Worm (Caenorhabditis elegans) whole organism, mixed stage, embryonic: ENCODE data around the gene H37A05.4.

Source experiments
- M03D4.4 ChIP-seq: sonication (generic microtip); optimal IDR thresholded peaks from 2 replicates; lab custom pipeline; 2017; ENCODE audit warnings: mild to moderate bottlenecking, missing genetic modification characterization, missing compliant biosample characterization
- bed-3 ChIP-seq: fragments of 200-800 bp; sonication (Bioruptor generic); optimal IDR thresholded peaks from 3 replicates; lab custom pipeline; 2018; ENCODE audit warnings: mild to moderate bottlenecking, missing genetic modification characterization, moderate library complexity, missing compliant biosample characterization
- blmp-1 ChIP-seq: fragments of 150-350 bp; optimal IDR thresholded peaks from 2 replicates; lab custom pipeline; 2014; ENCODE audit warnings: missing biosample characterization, missing genetic modification characterization
- ceh-39 ChIP-seq: fragments of 150-350 bp; optimal IDR thresholded peaks from 2 replicates; lab custom pipeline; 2014; ENCODE audit warnings: missing biosample characterization, missing genetic modification characterization
- ceh-43 ChIP-seq: fragments of 200-800 bp; sonication (Bioruptor generic); optimal IDR thresholded peaks from 2 replicates; lab custom pipeline; 2018; ENCODE audit warnings: mild to moderate bottlenecking, missing genetic modification characterization, moderate library complexity, missing compliant biosample characterization
- ceh-83 ChIP-seq: fragments of 200-800 bp; sonication (Bioruptor generic); optimal IDR thresholded peaks from 2 replicates; lab custom pipeline; 2018; ENCODE audit warnings: mild to moderate bottlenecking, missing genetic modification characterization, missing compliant biosample characterization
- ces-1 ChIP-seq: fragments of 150-350 bp; optimal IDR thresholded peaks from 2 replicates; lab custom pipeline; 2014; ENCODE audit warnings: missing biosample characterization, missing genetic modification reagents, missing genetic modification characterization
- drap-1 ChIP-seq: fragments of 200-800 bp; sonication (Bioruptor generic); optimal IDR thresholded peaks from 3 replicates; lab custom pipeline; 2018; ENCODE audit warnings: mild to moderate bottlenecking, missing genetic modification characterization, missing compliant biosample characterization
- elt-3 ChIP-seq: fragments of 150-350 bp; optimal IDR thresholded peaks from 2 replicates; lab custom pipeline; 2014; ENCODE audit warnings: missing biosample characterization, missing genetic modification characterization
- ham-2 ChIP-seq: fragments of 200-800 bp; sonication (Bioruptor generic); optimal IDR thresholded peaks from 2 replicates; lab custom pipeline; 2018; ENCODE audit warnings: mild to moderate bottlenecking, missing genetic modification characterization, missing compliant biosample characterization
- hlh-1 ChIP-seq: fragments of 150-350 bp; optimal IDR thresholded peaks from 2 replicates; lab custom pipeline; 2014; ENCODE audit warnings: missing biosample characterization, missing genetic modification reagents, missing genetic modification characterization
- lin-13 ChIP-seq: fragments of 150-350 bp; optimal IDR thresholded peaks from 2 replicates; lab custom pipeline; 2014; ENCODE audit warnings: missing biosample characterization, missing genetic modification characterization
- lin-32 ChIP-seq: fragments of 200-800 bp; sonication (Bioruptor generic); optimal IDR thresholded peaks from 2 replicates; lab custom pipeline; 2018; ENCODE audit warnings: mild to moderate bottlenecking, missing genetic modification characterization, missing compliant biosample characterization
- lsy-2 ChIP-seq: fragments of 150-350 bp; optimal IDR thresholded peaks from 2 replicates; lab custom pipeline; 2014; ENCODE audit warnings: missing biosample characterization, missing genetic modification characterization
- mep-1 ChIP-seq: fragments of 150-350 bp; optimal IDR thresholded peaks from 2 replicates; lab custom pipeline; 2017; ENCODE audit warnings: missing biosample characterization, missing genetic modification reagents, missing genetic modification characterization, inconsistent platforms
- mls-2 ChIP-seq: sonication (generic microtip); optimal IDR thresholded peaks from 2 replicates; lab custom pipeline; 2016; ENCODE audit warnings: mild to moderate bottlenecking, missing genetic modification characterization, moderate library complexity, missing compliant biosample characterization
- nhr-76 ChIP-seq: sonication (generic microtip); optimal IDR thresholded peaks from 2 replicates; lab custom pipeline; 2017; ENCODE audit warnings: missing biosample characterization, missing genetic modification characterization
- pha-4 ChIP-seq: fragments of 150-350 bp; optimal IDR thresholded peaks from 2 replicates; lab custom pipeline; 2018; ENCODE audit warnings: missing biosample characterization, missing genetic modification reagents, missing genetic modification characterization
- sem-2 ChIP-seq: fragments of 200-800 bp; sonication (Bioruptor generic); optimal IDR thresholded peaks from 2 replicates; lab custom pipeline; 2018; ENCODE audit warnings: mild to moderate bottlenecking, missing genetic modification characterization, missing compliant biosample characterization
- snpc-4 ChIP-seq: fragments of 150-350 bp; optimal IDR thresholded peaks from 2 replicates; lab custom pipeline; 2014; ENCODE audit warnings: missing biosample characterization, missing genetic modification characterization
- tbx-8 ChIP-seq: fragments of 200-800 bp; sonication (Bioruptor generic); optimal IDR thresholded peaks from 2 replicates; lab custom pipeline; 2018; ENCODE audit warnings: mild to moderate bottlenecking, missing genetic modification characterization, moderate library complexity, missing compliant biosample characterization
- unc-120 ChIP-seq: sonication (generic microtip); optimal IDR thresholded peaks from 2 replicates; lab custom pipeline; 2017; ENCODE audit warnings: missing genetic modification characterization, missing compliant biosample characterization; ENCODE audit not compliant: poor library complexity, severe bottlenecking
- unc-62 ChIP-seq: fragments of 150-350 bp; optimal IDR thresholded peaks from 2 replicates; lab custom pipeline; 2014; ENCODE audit warnings: missing biosample characterization, missing genetic modification reagents, missing genetic modification characterization
- zip-8 ChIP-seq: fragments of 150-350 bp; optimal IDR thresholded peaks from 2 replicates; lab custom pipeline; 2014; ENCODE audit warnings: missing biosample characterization, missing genetic modification characterization
- ztf-11 ChIP-seq: fragments of 150-350 bp; optimal IDR thresholded peaks from 2 replicates; lab custom pipeline; 2014; ENCODE audit warnings: missing biosample characterization, missing genetic modification characterization

Gene H37A05.4

ce11 chrV:13658577-13658976 lies 9.0 kb upstream of the H37A05.4 start:
- TF ChIP-seq snpc-4 (tag; lab: Kevin White, UChicago) (no peak), mep-1 (no peak), lin-13 (tag; lab: Kevin White, UChicago) (no peak)

ce11 chrV:13657841-13658338 lies 8.3 kb upstream of the H37A05.4 start:
- no peak for TF ChIP-seq tbx-8 (GFP tag; lab: Kevin White, UChicago)
- TF ChIP-seq unc-62 (GFP tag; lab: Kevin White, UChicago) = peak; percentile 44
- peak; percentile 72 for TF ChIP-seq hlh-1 (tag; lab: Kevin White, UChicago)

- TF ChIP-seq ztf-11 = no peak
- TF ChIP-seq M03D4.4 (tag; lab: Kevin White, UChicago) = no peak
- TF ChIP-seq tbx-8 (GFP tag; lab: Kevin White, UChicago) = no peak
- TF ChIP-seq mep-1 = no peak
- TF ChIP-seq nhr-76 (tag; lab: Kevin White, UChicago) = no peak
- TF ChIP-seq ceh-43 (GFP tag; lab: Kevin White, UChicago) = no peak
- no peak for TF ChIP-seq unc-62 (GFP tag; lab: Kevin White, UChicago)
- TF ChIP-seq bed-3 = no peak
- no peak for TF ChIP-seq drap-1 (GFP tag; lab: Kevin White, UChicago)
- TF ChIP-seq ham-2 = no peak
These were observed 7.7 kb upstream of the H37A05.4 start for ce11 chrV:13657291-13657690.

ce11 chrV:13656346-13657254 lies 7.0 kb upstream of the H37A05.4 start:
- no peak for TF ChIP-seq sem-2 (GFP tag; lab: Kevin White, UChicago)
- TF ChIP-seq tbx-8 (GFP tag; lab: Kevin White, UChicago) = no peak
- no peak for TF ChIP-seq zip-8 (tag; lab: Kevin White, UChicago)
- TF ChIP-seq hlh-1 (tag; lab: Kevin White, UChicago) = no peak
- no peak for TF ChIP-seq mls-2 (tag; lab: Kevin White, UChicago)
- no peak for TF ChIP-seq lin-13 (tag; lab: Kevin White, UChicago)
- TF ChIP-seq pha-4 (tag; lab: Kevin White, UChicago) = no peak
- TF ChIP-seq ceh-43 (GFP tag; lab: Kevin White, UChicago) = no peak
- TF ChIP-seq bed-3 = no peak
- peak; percentile 84 for TF ChIP-seq unc-62 (GFP tag; lab: Kevin White, UChicago)
- no peak for TF ChIP-seq elt-3 (tag; lab: Kevin White, UChicago)
- no peak for TF ChIP-seq unc-120 (tag; lab: Kevin White, UChicago)
- TF ChIP-seq lsy-2 = no peak
- TF ChIP-seq drap-1 (GFP tag; lab: Kevin White, UChicago) = no peak
- peak; percentile 76 for TF ChIP-seq ham-2
- no peak for TF ChIP-seq ceh-39 (tag; lab: Kevin White, UChicago)
- TF ChIP-seq, all 35 proteins: peak for 2

ce11 chrV:13655202-13655764 lies 5.7 kb upstream of the H37A05.4 start:
- peak; percentile 42 for TF ChIP-seq unc-120 (tag; lab: Kevin White, UChicago)
- TF ChIP-seq ces-1 (GFP tag; lab: Kevin White, UChicago) = peak; percentile 82
- TF ChIP-seq bed-3 = no peak
- peak; percentile 33 for TF ChIP-seq lsy-2
- TF ChIP-seq tbx-8 (GFP tag; lab: Kevin White, UChicago) = no peak
- peak; percentile 69 for TF ChIP-seq mep-1
- TF ChIP-seq mls-2 (tag; lab: Kevin White, UChicago) = peak; percentile 42
- no peak for TF ChIP-seq blmp-1 (tag; lab: Kevin White, UChicago)
- peak; percentile 40 for TF ChIP-seq M03D4.4 (tag; lab: Kevin White, UChicago)
- TF ChIP-seq ham-2 = no peak
- no peak for TF ChIP-seq nhr-76 (tag; lab: Kevin White, UChicago)
- TF ChIP-seq drap-1 (GFP tag; lab: Kevin White, UChicago) = no peak
- TF ChIP-seq unc-62 (GFP tag; lab: Kevin White, UChicago) = peak; percentile 73
- no peak for TF ChIP-seq elt-3 (tag; lab: Kevin White, UChicago)
- no peak for TF ChIP-seq hlh-1 (tag; lab: Kevin White, UChicago)
- TF ChIP-seq ceh-43 (GFP tag; lab: Kevin White, UChicago) = peak; percentile 28
- no peak for TF ChIP-seq ceh-83 (GFP tag; lab: Kevin White, UChicago)

ce11 chrV:13654394-13654792 lies 4.8 kb upstream of the H37A05.4 start:
- no peak for TF ChIP-seq lin-32 (GFP tag; lab: Kevin White, UChicago)
